Worm (Caenorhabditis elegans) whole organism, L1 larva: ENCODE data around the gene Y54G9A.9.

Experiments
- ama-1 ChIP-seq: fragments of 150-350 bp; optimal IDR thresholded peaks from 2 replicates; lab custom pipeline; 2014
- efl-1 ChIP-seq, 4 experiments: fragments of 150-350 bp; optimal IDR thresholded peaks in 3 of 4; peaks in 1 of 4; 1 replicate in 1 of 4; 2 replicates in 3 of 4; lab custom pipeline; 2014; ENCODE audit warnings: missing biosample characterization in 2 of 4, missing genetic modification characterization in 2 of 4, missing genetic modification reagents in 2 of 4
- ets-5 ChIP-seq: fragments of 200-800 bp; sonication (Bioruptor generic); IDR thresholded peaks from 2 replicates; pipeline ENCODE4 v1.3.6; 2022; ENCODE audit warnings: missing genetic modification characterization, missing compliant biosample characterization
- fkh-10 ChIP-seq: sonication (generic microtip); optimal IDR thresholded peaks from 2 replicates; lab custom pipeline; 2017; ENCODE audit warnings: missing biosample characterization, missing genetic modification reagents, missing genetic modification characterization
- isw-1 ChIP-seq: fragments of 200-800 bp; sonication (Bioruptor generic); IDR thresholded peaks from 2 replicates; pipeline ENCODE4 v1.3.6; 2022; ENCODE audit warnings: missing genetic modification characterization, missing compliant biosample characterization
- lin-39 ChIP-seq: fragments of 150-350 bp; optimal IDR thresholded peaks from 2 replicates; lab custom pipeline; 2014; ENCODE audit warnings: missing biosample characterization, missing genetic modification reagents, missing genetic modification characterization
- nhr-12 ChIP-seq: sonication (generic microtip); optimal IDR thresholded peaks from 2 replicates; lab custom pipeline; 2017; ENCODE audit warnings: missing biosample characterization, missing genetic modification characterization
- nhr-237 ChIP-seq: fragments of 150-350 bp; optimal IDR thresholded peaks from 2 replicates; lab custom pipeline; 2014; ENCODE audit warnings: missing biosample characterization, missing genetic modification characterization
- nhr-28 ChIP-seq: fragments of 150-350 bp; optimal IDR thresholded peaks from 2 replicates; lab custom pipeline; 2014; ENCODE audit warnings: missing biosample characterization, missing genetic modification characterization
- rnt-1 ChIP-seq: sonication (generic microtip); optimal IDR thresholded peaks from 2 replicates; lab custom pipeline; 2016; ENCODE audit warnings: mild to moderate bottlenecking, missing genetic modification characterization, moderate library complexity, missing compliant biosample characterization
- skn-1 ChIP-seq: fragments of 150-350 bp; optimal IDR thresholded peaks from 2 replicates; lab custom pipeline; 2014; ENCODE audit warnings: missing biosample characterization, missing genetic modification characterization
- unc-86 ChIP-seq: sonication (generic microtip); optimal IDR thresholded peaks from 2 replicates; lab custom pipeline; 2016; ENCODE audit warnings: missing genetic modification characterization, missing compliant biosample characterization
- ztf-4 ChIP-seq: fragments of 150-350 bp; optimal IDR thresholded peaks from 2 replicates; lab custom pipeline; 2014; ENCODE audit warnings: missing biosample characterization, missing genetic modification characterization

- no peak for TF ChIP-seq ama-1
- no peak for TF ChIP-seq efl-1 (optimal IDR thresholded peaks at IDR 0.05; lab: Kevin White, UChicago)
- TF ChIP-seq efl-1 (GFP tag; optimal IDR thresholded peaks at IDR 0.05 in 1 of 2; lab: Kevin White, UChicago), result no peak
- TF ChIP-seq skn-1 (tag; lab: Kevin White, UChicago), result no peak
- TF ChIP-seq nhr-237 (tag; lab: Kevin White, UChicago), result no peak
- no peak for TF ChIP-seq nhr-28
- no peak for TF ChIP-seq ets-5
- TF ChIP-seq fkh-10, result no peak
- TF ChIP-seq ztf-4 (tag; lab: Kevin White, UChicago), result no peak
- TF ChIP-seq unc-86 (tag; lab: Kevin White, UChicago), result no peak
- no peak for TF ChIP-seq isw-1 (GFP tag; lab: Robert Waterston, UW)
- TF ChIP-seq nhr-12 (tag; lab: Kevin White, UChicago), result no peak
- no peak for TF ChIP-seq rnt-1 (tag; lab: Kevin White, UChicago)
- no peak for TF ChIP-seq lin-39 (tag; lab: Kevin White, UChicago)
Measured at ce11 chrII:13697691-13698090, 31.8 kb upstream of the Y54G9A.9 start.
